Fruit fly (Drosophila melanogaster) whole organism, embryonic: ENCODE measurements around the gene CG42272.
A peak's percentile ranks its signal among the peaks of the same experiment; 100 is the strongest.

Source experiments
- Ada2b ChIP-seq: fragments of 200-800 bp; sonication (Bioruptor generic); IDR thresholded peaks from 2 replicates; pipeline ENCODE4 v1.3.6; 2022; ENCODE audit warnings: missing biosample characterization, missing genetic modification characterization
- Atf6 ChIP-seq: fragments of 200-800 bp; sonication (Bioruptor generic); IDR thresholded peaks from 2 replicates; pipeline ENCODE4 v1.3.6; 2022; ENCODE audit warnings: missing biosample characterization, missing genetic modification characterization
- Awh ChIP-seq: fragments of 200-800 bp; sonication (Bioruptor generic); IDR thresholded peaks from 2 replicates; pipeline ENCODE4, ENCODE4 v1.3.6; 2022; ENCODE audit warnings: missing biosample characterization, missing genetic modification characterization
- B-H2 ChIP-seq: fragments of 200-800 bp; sonication (Bioruptor generic); optimal IDR thresholded peaks from 2 replicates; lab custom pipeline; 2018; ENCODE audit warnings: missing biosample characterization, mild to moderate bottlenecking, missing genetic modification characterization
- CG10366 ChIP-seq: fragments of 200-800 bp; sonication (Bioruptor generic); IDR thresholded peaks from 2 replicates; pipeline ENCODE4 v1.3.6; 2022; ENCODE audit warnings: missing biosample characterization, missing genetic modification characterization
- CG12236 ChIP-seq: fragments of 200-800 bp; sonication (Bioruptor generic); optimal IDR thresholded peaks from 2 replicates; lab custom pipeline; 2016; ENCODE audit warnings: missing biosample characterization, missing genetic modification characterization
- CG13123 ChIP-seq: fragments of 200-800 bp; sonication (Bioruptor generic); optimal IDR thresholded peaks from 2 replicates; lab custom pipeline; 2016; ENCODE audit warnings: missing biosample characterization, missing genetic modification characterization
- CG13296 ChIP-seq: fragments of 200-800 bp; sonication (Bioruptor generic); optimal IDR thresholded peaks from 3 replicates; lab custom pipeline; 2018; ENCODE audit warnings: missing biosample characterization, mild to moderate bottlenecking, missing genetic modification characterization
- CG15479 ChIP-seq: fragments of 200-800 bp; sonication (Bioruptor generic); optimal IDR thresholded peaks from 3 replicates; lab custom pipeline; 2019; ENCODE audit warnings: missing biosample characterization, mild to moderate bottlenecking, missing genetic modification characterization, moderate library complexity
- CG17568 ChIP-seq: fragments of 200-800 bp; sonication (Bioruptor generic); optimal IDR thresholded peaks from 2 replicates; lab custom pipeline; 2018; ENCODE audit warnings: missing biosample characterization, mild to moderate bottlenecking, missing genetic modification characterization, moderate library complexity
- CG18764 ChIP-seq: fragments of 200-800 bp; sonication (Bioruptor generic); optimal IDR thresholded peaks from 3 replicates; lab custom pipeline; 2016; ENCODE audit warnings: missing biosample characterization, missing genetic modification characterization
- CG2678 ChIP-seq: fragments of 200-800 bp; sonication (Bioruptor generic); optimal IDR thresholded peaks from 3 replicates; lab custom pipeline; 2019; ENCODE audit warnings: missing biosample characterization, mild to moderate bottlenecking, missing genetic modification characterization, moderate library complexity
- CG30403 ChIP-seq: fragments of 200-800 bp; sonication (Bioruptor generic); optimal IDR thresholded peaks from 3 replicates; lab custom pipeline; 2016; ENCODE audit warnings: missing biosample characterization, missing genetic modification characterization
- CG32772 ChIP-seq: fragments of 200-800 bp; sonication (Bioruptor generic); IDR thresholded peaks from 2 replicates; pipeline ENCODE4 v1.3.6; 2022; ENCODE audit warnings: missing biosample characterization, missing genetic modification characterization
- CG3847 ChIP-seq: fragments of 200-800 bp; sonication (Bioruptor generic); IDR thresholded peaks from 2 replicates; pipeline ENCODE4 v1.3.6; 2022; ENCODE audit warnings: missing biosample characterization, missing genetic modification characterization
- CG42726 ChIP-seq: fragments of 200-800 bp; sonication (Bioruptor generic); IDR thresholded peaks from 2 replicates; pipeline ENCODE4 v1.3.6; 2022; ENCODE audit warnings: missing biosample characterization, missing genetic modification characterization; ENCODE audit not compliant: partially characterized antibody
- CG4404 ChIP-seq: fragments of 200-800 bp; sonication (Bioruptor generic); IDR thresholded peaks from 2 replicates; pipeline ENCODE4 v1.3.6; 2022; ENCODE audit warnings: missing biosample characterization, missing genetic modification characterization
- CG4617 ChIP-seq: fragments of 200-800 bp; sonication (Bioruptor generic); optimal IDR thresholded peaks from 3 replicates; lab custom pipeline; 2016; ENCODE audit warnings: missing biosample characterization, missing genetic modification characterization, borderline replicate concordance
- CG8290 ChIP-seq, 3 experiments: fragments of 200-800 bp; sonication (Bioruptor generic); optimal IDR thresholded peaks; 2 replicates each; lab custom pipeline; 2016 to 2019; ENCODE audit warnings: missing biosample characterization in 3 of 3, missing genetic modification characterization in 3 of 3, mild to moderate bottlenecking in 2 of 3, moderate library complexity in 1 of 3
- CG8359 ChIP-seq: fragments of 200-800 bp; sonication (Bioruptor generic); optimal IDR thresholded peaks from 2 replicates; lab custom pipeline; 2017; ENCODE audit warnings: missing biosample characterization, mild to moderate bottlenecking, missing genetic modification characterization, borderline replicate concordance
- Dbx ChIP-seq: fragments of 200-800 bp; sonication (Bioruptor generic); IDR thresholded peaks from 3 replicates; pipeline ENCODE4 v1.3.6; 2022; ENCODE audit warnings: missing biosample characterization, missing genetic modification characterization
- Dip2 ChIP-seq: fragments of 200-800 bp; sonication (Bioruptor generic); IDR thresholded peaks from 2 replicates; pipeline ENCODE4 v1.3.6; 2022; ENCODE audit warnings: missing biosample characterization, missing genetic modification characterization
- Drgx ChIP-seq: fragments of 200-800 bp; sonication (Bioruptor generic); IDR thresholded peaks from 2 replicates; pipeline ENCODE4 v1.3.6; 2022; ENCODE audit warnings: missing biosample characterization, missing genetic modification characterization
- E2f1 ChIP-seq: fragments of 200-800 bp; sonication (Bioruptor generic); IDR thresholded peaks from 2 replicates; pipeline ENCODE4 v1.3.6; 2022; ENCODE audit warnings: missing biosample characterization, missing genetic modification characterization
- ERR ChIP-seq: fragments of 200-800 bp; sonication (Bioruptor generic); optimal IDR thresholded peaks from 2 replicates; lab custom pipeline; 2016; ENCODE audit warnings: missing biosample characterization, missing genetic modification characterization
- Fer2 ChIP-seq: fragments of 200-800 bp; sonication (Bioruptor generic); optimal IDR thresholded peaks from 2 replicates; lab custom pipeline; 2018; ENCODE audit warnings: missing biosample characterization, mild to moderate bottlenecking, missing genetic modification characterization, moderate library complexity
- H2.0 ChIP-seq: fragments of 200-800 bp; sonication (Bioruptor generic); IDR thresholded peaks from 2 replicates; pipeline ENCODE4 v1.3.6; 2022; ENCODE audit warnings: missing biosample characterization, missing genetic modification characterization
- HLH3B ChIP-seq: fragments of 200-800 bp; sonication (Bioruptor generic); IDR thresholded peaks from 2 replicates; pipeline ENCODE4 v1.3.6; 2022; ENCODE audit warnings: missing biosample characterization, missing genetic modification characterization
- Hr39 ChIP-seq: fragments of >200 bp; optimal IDR thresholded peaks from 2 replicates; lab custom pipeline; 2017
- MTF-1 ChIP-seq: fragments of 200-800 bp; sonication (Bioruptor generic); optimal IDR thresholded peaks from 2 replicates; lab custom pipeline; 2018; ENCODE audit warnings: missing biosample characterization, mild to moderate bottlenecking, missing genetic modification characterization, borderline replicate concordance
- Nf-YA ChIP-seq: fragments of 200-800 bp; sonication (Bioruptor generic); IDR thresholded peaks from 2 replicates; pipeline ENCODE4 v1.3.6; 2022; ENCODE audit warnings: missing biosample characterization, missing genetic modification characterization
- Oaz ChIP-seq: fragments of 200-800 bp; sonication (Bioruptor generic); IDR thresholded peaks from 2 replicates; pipeline ENCODE4 v1.3.6; 2022; ENCODE audit warnings: missing biosample characterization, missing genetic modification characterization
- Rfx ChIP-seq: fragments of 200-800 bp; sonication (Bioruptor generic); IDR thresholded peaks from 2 replicates; pipeline ENCODE4 v1.3.6; 2022; ENCODE audit warnings: missing biosample characterization, missing genetic modification characterization
- Taf1 ChIP-seq: fragments of 200-800 bp; sonication (Bioruptor generic); IDR thresholded peaks from 2 replicates; pipeline ENCODE4 v1.3.6; 2022; ENCODE audit warnings: missing biosample characterization, missing genetic modification characterization
- cad ChIP-seq: fragments of >200 bp; optimal IDR thresholded peaks from 2 replicates; lab custom pipeline; 2017; ENCODE audit warnings: missing biosample characterization, missing genetic modification characterization
- dm ChIP-seq: fragments of 200-800 bp; sonication (Bioruptor generic); optimal IDR thresholded peaks from 3 replicates; lab custom pipeline; 2016; ENCODE audit warnings: missing biosample characterization, missing genetic modification characterization
- dysf ChIP-seq: fragments of 200-800 bp; sonication (Bioruptor generic); IDR thresholded peaks from 3 replicates; pipeline ENCODE4 v1.3.6; 2022; ENCODE audit warnings: missing biosample characterization, missing genetic modification characterization
- hth ChIP-seq: fragments of >200 bp; optimal IDR thresholded peaks from 2 replicates; lab custom pipeline; 2017; ENCODE audit warnings: inconsistent platforms
- jumu ChIP-seq: fragments of 200-800 bp; sonication (Bioruptor generic); optimal IDR thresholded peaks from 3 replicates; lab custom pipeline; 2016; ENCODE audit warnings: missing biosample characterization, missing genetic modification characterization
- otp ChIP-seq: fragments of 200-800 bp; sonication (Bioruptor generic); IDR thresholded peaks from 3 replicates; pipeline ENCODE4, ENCODE4 v1.3.6; 2022; ENCODE audit warnings: missing biosample characterization, missing genetic modification characterization
- peb ChIP-seq: fragments of 200-800 bp; sonication (Bioruptor generic); IDR thresholded peaks from 2 replicates; pipeline ENCODE4 v1.3.6; 2022; ENCODE audit warnings: missing biosample characterization, missing genetic modification characterization
- sc ChIP-seq, 3 experiments: fragments of >200 bp in 2 of 3; fragments of 200-800 bp in 1 of 3; sonication (Bioruptor generic) in 1 of 3; optimal IDR thresholded peaks; 2 replicates in 2 of 3; 3 replicates in 1 of 3; lab custom pipeline; 2017; ENCODE audit warnings: mild to moderate bottlenecking in 1 of 3, missing biosample characterization in 1 of 3, missing genetic modification characterization in 1 of 3, missing genetic modification reagents in 1 of 3
- sens-2 ChIP-seq: fragments of 200-800 bp; sonication (Bioruptor generic); IDR thresholded peaks from 2 replicates; pipeline ENCODE4 v1.3.6; 2022; ENCODE audit warnings: missing biosample characterization, missing genetic modification characterization
- slbo ChIP-seq: fragments of 200-800 bp; sonication (Bioruptor generic); IDR thresholded peaks from 2 replicates; pipeline ENCODE4 v1.3.6; 2022; ENCODE audit warnings: missing biosample characterization, missing genetic modification characterization
- ssp ChIP-seq: fragments of 200-800 bp; sonication (Bioruptor generic); IDR thresholded peaks from 2 replicates; pipeline ENCODE4 v1.3.6; 2022; ENCODE audit warnings: missing biosample characterization, missing genetic modification characterization
- stwl ChIP-seq: fragments of 200-800 bp; sonication (Bioruptor generic); optimal IDR thresholded peaks from 3 replicates; lab custom pipeline; 2018; ENCODE audit warnings: missing biosample characterization, mild to moderate bottlenecking, missing genetic modification characterization, moderate library complexity
- usp ChIP-seq: fragments of >200 bp; optimal IDR thresholded peaks from 2 replicates; lab custom pipeline; 2017; ENCODE audit warnings: missing biosample characterization, missing genetic modification characterization
- z ChIP-seq: fragments of 200-800 bp; sonication (Bioruptor generic); IDR thresholded peaks from 3 replicates; pipeline ENCODE4 v1.3.6; 2022; ENCODE audit warnings: missing biosample characterization, missing genetic modification characterization
- zen ChIP-seq: fragments of 200-800 bp; sonication (Bioruptor generic); optimal IDR thresholded peaks from 3 replicates; lab custom pipeline; 2018; ENCODE audit warnings: missing biosample characterization, mild to moderate bottlenecking, missing genetic modification characterization, moderate library complexity
- zfh1 ChIP-seq: fragments of 200-800 bp; sonication (Bioruptor generic); IDR thresholded peaks from 3 replicates; pipeline ENCODE4 v1.3.6; 2022; ENCODE audit warnings: missing biosample characterization, missing genetic modification characterization

CG42272 gene

DNA sequence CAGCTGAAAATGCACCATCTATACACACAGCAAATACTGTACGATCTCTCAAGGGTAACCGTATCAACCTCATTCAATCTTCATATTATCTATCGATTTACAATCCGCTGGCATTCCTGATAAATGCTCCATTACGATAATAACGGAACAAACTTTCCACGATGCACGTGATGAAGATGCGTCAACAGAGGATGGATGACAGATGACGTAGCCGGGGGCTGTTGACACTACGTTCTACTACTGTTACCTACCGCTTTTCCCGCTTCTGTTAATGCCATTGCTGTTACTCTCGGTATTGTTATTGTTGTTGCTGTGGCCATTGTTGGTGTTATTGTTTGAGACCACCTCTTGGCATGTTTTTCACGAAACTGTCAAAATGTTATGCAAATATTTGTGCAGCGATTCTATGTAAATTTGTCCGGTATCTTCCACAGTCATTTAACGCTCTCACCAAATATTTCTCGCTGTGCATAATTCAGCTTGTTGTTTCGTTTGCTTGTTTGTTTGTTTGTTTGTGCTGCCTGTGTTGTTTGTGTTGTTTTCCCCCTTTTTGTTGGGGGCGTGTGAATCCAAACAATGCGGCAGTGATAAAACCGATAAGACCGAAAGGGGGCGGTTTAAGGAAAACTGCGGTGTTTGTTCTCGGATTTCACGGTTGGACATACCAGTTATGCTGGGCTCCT is 21.1 kb downstream of the CG42272 start (continued):
- TF ChIP-seq HLH3B (peak; percentile 46; the same call in 1 of the 2 replicates), H2.0 (GFP tag; lab: Robert Waterston, UW) (no peak; the same call in 1 of the 2 replicates), slbo (GFP tag; lab: Robert Waterston, UW) (0 out of 2 replicates have a peak, but pooled peaks have one; percentile 20), MTF-1 (GFP tag; lab: Kevin White, UChicago) (peak; percentile 99), CG4404 (no peak), Taf1 (GFP tag; lab: Robert Waterston, UW) (no peak), CG8359 (GFP tag; lab: Kevin White, UChicago) (peak; percentile 88), Dbx (GFP tag; lab: Robert Waterston, UW) (no peak), Ada2b (GFP tag; lab: Robert Waterston, UW) (peak; percentile 19; the same call in 1 of the 2 replicates), CG4617 (peak; percentile 38), Oaz (GFP tag; lab: Robert Waterston, UW) (no peak), Drgx (GFP tag; lab: Robert Waterston, UW) (no peak), E2f1 (GFP tag; lab: Robert Waterston, UW) (peak; percentile 28; the same call in 1 of the 2 replicates), hth (no peak), dm (GFP tag; lab: Kevin White, UChicago) (peak; percentile 62), peb (GFP tag; lab: Robert Waterston, UW) (no peak), zfh1 (GFP tag; lab: Robert Waterston, UW) (peak; percentile 82), CG15479 (GFP tag; lab: Kevin White, UChicago) (peak; percentile 44), Hr39 (no peak), B-H2 (no peak), CG13123 (GFP tag; lab: Kevin White, UChicago) (peak; percentile 75), Fer2 (tag; lab: Kevin White, UChicago) (peak; percentile 40), CG42726 (GFP tag; lab: Robert Waterston, UW) (no peak), Nf-YA (GFP tag; lab: Robert Waterston, UW) (peak; percentile 68), CG30403 (GFP tag; lab: Kevin White, UChicago) (peak; percentile 43), stwl (tag; lab: Kevin White, UChicago) (peak; percentile 33), CG17568 (GFP tag; lab: Kevin White, UChicago) (peak; percentile 89), Rfx (peak; percentile 59; the same call in 1 of the 2 replicates), sc (optimal IDR thresholded peaks at IDR 0.05; lab: Kevin White, UChicago) (no peak), sc (GFP tag; optimal IDR thresholded peaks at IDR 0.05; lab: Kevin White, UChicago) (peak; percentile 91), CG10366 (peak; percentile 55), sens-2 (GFP tag; lab: Robert Waterston, UW) (no peak), dysf (GFP tag; lab: Robert Waterston, UW) (no peak), Awh (GFP tag; lab: Robert Waterston, UW) (peak; percentile 74), CG8290 (GFP tag; optimal IDR thresholded peaks at IDR 0.05; lab: Kevin White, UChicago) (peak; percentile 81), CG8290 (tag; optimal IDR thresholded peaks at IDR 0.05; lab: Kevin White, UChicago) (peak; percentile 60 to 84), Atf6 (GFP tag; lab: Robert Waterston, UW) (peak; percentile 36; the same call in 1 of the 2 replicates), cad (GFP tag; lab: Kevin White, UChicago) (no peak), CG3847 (no peak), zen (tag; lab: Kevin White, UChicago) (peak; percentile 67), otp (GFP tag; lab: Robert Waterston, UW) (peak; percentile 66; the same call in 1 of the 3 replicates), ERR (GFP tag; lab: Kevin White, UChicago) (no peak), CG2678 (tag; lab: Kevin White, UChicago) (peak; percentile 90), CG32772 (GFP tag; lab: Robert Waterston, UW) (peak; percentile 17; the same call in 1 of the 2 replicates), jumu (GFP tag; lab: Kevin White, UChicago) (peak; percentile 62), CG13296 (GFP tag; lab: Kevin White, UChicago) (peak; percentile 74), CG18764 (GFP tag; lab: Kevin White, UChicago) (peak; percentile 90), CG12236 (GFP tag; lab: Kevin White, UChicago) (peak; percentile 92), Dip2 (GFP tag; lab: Robert Waterston, UW) (no peak), ssp (GFP tag; lab: Robert Waterston, UW) (0 out of 2 replicates have a peak, but pooled peaks have one; percentile 19), usp (GFP tag; lab: Kevin White, UChicago) (no peak), z (GFP tag; lab: Robert Waterston, UW) (0 out of 3 replicates have a peak, but pooled peaks have one; percentile 51)
